Fruit fly (Drosophila melanogaster) whole organism, embryonic: ENCODE results near the gene Lamtor4.
A peak's percentile ranks its signal among the peaks of the same experiment; 100 is the strongest.

Experiments used
- Abd-B ChIP-seq: fragments of 200-800 bp; sonication (Bioruptor generic); optimal IDR thresholded peaks from 2 replicates; lab custom pipeline; 2018; ENCODE audit warnings: missing biosample characterization, mild to moderate bottlenecking, missing genetic modification characterization, moderate library complexity
- Asciz ChIP-seq: fragments of 200-800 bp; sonication (Bioruptor generic); optimal IDR thresholded peaks from 2 replicates; lab custom pipeline; 2017; ENCODE audit warnings: missing biosample characterization, mild to moderate bottlenecking, missing genetic modification characterization, missing genetic modification reagents
- BEAF-32 ChIP-seq: fragments of 200-800 bp; sonication (Bioruptor generic); optimal IDR thresholded peaks from 3 replicates; lab custom pipeline; 2017; ENCODE audit warnings: missing biosample characterization, missing genetic modification characterization, mild to moderate bottlenecking, moderate library complexity, missing genetic modification reagents
- Bdp1 ChIP-seq: fragments of 200-800 bp; sonication (Bioruptor generic); optimal IDR thresholded peaks from 3 replicates; lab custom pipeline; 2016; ENCODE audit warnings: missing biosample characterization, missing genetic modification characterization
- Bteb2 ChIP-seq: fragments of 200-800 bp; sonication (Bioruptor generic); optimal IDR thresholded peaks from 2 replicates; lab custom pipeline; 2016; ENCODE audit warnings: missing biosample characterization, missing genetic modification characterization
- CG11504 ChIP-seq: fragments of 200-800 bp; sonication (Bioruptor generic); optimal IDR thresholded peaks from 3 replicates; lab custom pipeline; 2019; ENCODE audit warnings: missing biosample characterization, mild to moderate bottlenecking, missing genetic modification characterization, moderate library complexity
- CG14710 ChIP-seq: fragments of 200-800 bp; sonication (Bioruptor generic); optimal IDR thresholded peaks from 3 replicates; lab custom pipeline; 2019; ENCODE audit warnings: missing biosample characterization, mild to moderate bottlenecking, missing genetic modification characterization, moderate library complexity
- CG15479 ChIP-seq: fragments of 200-800 bp; sonication (Bioruptor generic); optimal IDR thresholded peaks from 3 replicates; lab custom pipeline; 2019; ENCODE audit warnings: missing biosample characterization, mild to moderate bottlenecking, missing genetic modification characterization, moderate library complexity
- CG15601 ChIP-seq: fragments of 200-800 bp; sonication (Bioruptor generic); optimal IDR thresholded peaks from 3 replicates; lab custom pipeline; 2019; ENCODE audit warnings: missing biosample characterization, mild to moderate bottlenecking, missing genetic modification characterization, moderate library complexity
- CG15696 ChIP-seq: fragments of 200-800 bp; sonication (Bioruptor generic); optimal IDR thresholded peaks from 2 replicates; lab custom pipeline; 2019; ENCODE audit warnings: missing biosample characterization, mild to moderate bottlenecking, missing genetic modification characterization, moderate library complexity
- CG1647 ChIP-seq: fragments of 200-800 bp; sonication (Bioruptor generic); optimal IDR thresholded peaks from 3 replicates; lab custom pipeline; 2016; ENCODE audit warnings: missing biosample characterization, missing genetic modification characterization
- CG16815 ChIP-seq: fragments of 200-800 bp; sonication (Bioruptor generic); optimal IDR thresholded peaks from 3 replicates; lab custom pipeline; 2017; ENCODE audit warnings: missing biosample characterization, mild to moderate bottlenecking, missing genetic modification characterization
- CG17829 ChIP-seq: fragments of 200-800 bp; optimal IDR thresholded peaks from 2 replicates; lab custom pipeline; 2019; ENCODE audit warnings: missing biosample characterization, mild to moderate bottlenecking, missing genetic modification characterization, moderate library complexity
- CG18764 ChIP-seq: fragments of 200-800 bp; sonication (Bioruptor generic); optimal IDR thresholded peaks from 3 replicates; lab custom pipeline; 2016; ENCODE audit warnings: missing biosample characterization, missing genetic modification characterization
- CG2120 ChIP-seq: fragments of 200-800 bp; sonication (Bioruptor generic); optimal IDR thresholded peaks from 3 replicates; lab custom pipeline; 2016; ENCODE audit warnings: missing biosample characterization, missing genetic modification characterization
- CG31388 ChIP-seq: fragments of 200-800 bp; sonication (Bioruptor generic); optimal IDR thresholded peaks from 2 replicates; lab custom pipeline; 2016; ENCODE audit warnings: missing biosample characterization, missing genetic modification characterization
- CG3281 ChIP-seq: fragments of 200-800 bp; sonication (Bioruptor generic); optimal IDR thresholded peaks from 3 replicates; lab custom pipeline; 2017; ENCODE audit warnings: missing biosample characterization, mild to moderate bottlenecking, missing genetic modification characterization
- CG3847 ChIP-seq: fragments of 200-800 bp; sonication (Bioruptor generic); IDR thresholded peaks from 2 replicates; pipeline ENCODE4 v1.3.6; 2022; ENCODE audit warnings: missing biosample characterization, missing genetic modification characterization
- CG4854 ChIP-seq: fragments of 200-800 bp; sonication (Bioruptor generic); optimal IDR thresholded peaks from 2 replicates; lab custom pipeline; 2016; ENCODE audit warnings: missing biosample characterization, missing genetic modification characterization, inconsistent platforms
- CG7987 ChIP-seq: fragments of 200-800 bp; sonication (Bioruptor generic); optimal IDR thresholded peaks from 2 replicates; lab custom pipeline; 2018; ENCODE audit warnings: missing biosample characterization, mild to moderate bottlenecking, missing genetic modification characterization, moderate library complexity
- CG8388 ChIP-seq: fragments of 200-800 bp; sonication (Bioruptor generic); optimal IDR thresholded peaks from 2 replicates; lab custom pipeline; 2019; ENCODE audit warnings: missing biosample characterization, mild to moderate bottlenecking, missing genetic modification characterization, moderate library complexity
- CG9437 ChIP-seq: fragments of 200-800 bp; sonication (Bioruptor generic); optimal IDR thresholded peaks from 2 replicates; lab custom pipeline; 2018; ENCODE audit warnings: missing biosample characterization, mild to moderate bottlenecking, missing genetic modification characterization
- Camta ChIP-seq: fragments of 200-800 bp; sonication (Bioruptor generic); optimal IDR thresholded peaks from 2 replicates; lab custom pipeline; 2016; ENCODE audit warnings: missing biosample characterization, missing genetic modification characterization
- Dad ChIP-seq: fragments of 200-800 bp; sonication (Bioruptor generic); optimal IDR thresholded peaks from 3 replicates; lab custom pipeline; 2016; ENCODE audit warnings: missing biosample characterization, missing genetic modification characterization
- Dp ChIP-seq: fragments of 200-800 bp; sonication (Bioruptor generic); optimal IDR thresholded peaks from 2 replicates; lab custom pipeline; 2018; ENCODE audit warnings: missing biosample characterization, mild to moderate bottlenecking, missing genetic modification characterization, moderate library complexity
- Fer1 ChIP-seq: fragments of 200-800 bp; sonication (Bioruptor generic); optimal IDR thresholded peaks from 2 replicates; lab custom pipeline; 2017; ENCODE audit warnings: missing biosample characterization, mild to moderate bottlenecking, missing genetic modification characterization
- NC2β ChIP-seq: fragments of 200-800 bp; sonication (Bioruptor generic); optimal IDR thresholded peaks from 2 replicates; lab custom pipeline; 2016; ENCODE audit warnings: missing biosample characterization, missing genetic modification characterization
- TFAM ChIP-seq: fragments of 200-800 bp; sonication (Bioruptor generic); optimal IDR thresholded peaks from 2 replicates; lab custom pipeline; 2017; ENCODE audit warnings: missing biosample characterization, missing genetic modification characterization, inconsistent platforms
- Trl ChIP-seq, 3 experiments: fragments of >200 bp in 2 of 3; fragments of 200-800 bp in 1 of 3; sonication (Bioruptor generic) in 1 of 3; optimal IDR thresholded peaks; 2 replicates in 1 of 3; 3 replicates in 2 of 3; lab custom pipeline; 2016 to 2017; ENCODE audit warnings: missing biosample characterization in 1 of 3, missing genetic modification characterization in 1 of 3
- az2 ChIP-seq: fragments of 200-800 bp; sonication (Bioruptor generic); optimal IDR thresholded peaks from 3 replicates; lab custom pipeline; 2016; ENCODE audit warnings: missing biosample characterization, missing genetic modification characterization
- bowl ChIP-seq: fragments of 200-800 bp; sonication (Bioruptor generic); IDR thresholded peaks from 2 replicates; pipeline ENCODE4 v1.3.6; 2022; ENCODE audit warnings: missing biosample characterization, missing genetic modification characterization
- danr ChIP-seq: fragments of 200-800 bp; sonication (Bioruptor generic); IDR thresholded peaks from 2 replicates; pipeline ENCODE4 v1.3.6; 2022; ENCODE audit warnings: missing biosample characterization, missing genetic modification characterization
- gsb-n ChIP-seq: fragments of 200-800 bp; sonication (Bioruptor generic); optimal IDR thresholded peaks from 3 replicates; lab custom pipeline; 2018; ENCODE audit warnings: missing biosample characterization, mild to moderate bottlenecking, missing genetic modification characterization
- jumu ChIP-seq: fragments of 200-800 bp; sonication (Bioruptor generic); optimal IDR thresholded peaks from 3 replicates; lab custom pipeline; 2016; ENCODE audit warnings: missing biosample characterization, missing genetic modification characterization
- kay ChIP-seq: fragments of 200-800 bp; sonication (Bioruptor generic); optimal IDR thresholded peaks from 2 replicates; lab custom pipeline; 2016; ENCODE audit warnings: missing biosample characterization, missing genetic modification characterization
- lab ChIP-seq: fragments of 200-800 bp; sonication (Bioruptor generic); optimal IDR thresholded peaks from 3 replicates; lab custom pipeline; 2017; ENCODE audit warnings: missing biosample characterization, missing genetic modification characterization, mild to moderate bottlenecking, moderate library complexity, missing genetic modification reagents
- lilli ChIP-seq: fragments of 200-800 bp; sonication (Bioruptor generic); optimal IDR thresholded peaks from 3 replicates; lab custom pipeline; 2016; ENCODE audit warnings: missing biosample characterization, missing genetic modification characterization
- nau ChIP-seq: fragments of 200-800 bp; sonication (Bioruptor generic); optimal IDR thresholded peaks from 3 replicates; lab custom pipeline; 2017; ENCODE audit warnings: missing biosample characterization, mild to moderate bottlenecking, missing genetic modification characterization, missing genetic modification reagents
- nom ChIP-seq: fragments of 200-800 bp; sonication (Bioruptor generic); optimal IDR thresholded peaks from 2 replicates; lab custom pipeline; 2017; ENCODE audit warnings: missing biosample characterization, missing genetic modification characterization, mild to moderate bottlenecking, moderate library complexity, missing genetic modification reagents
- onecut ChIP-seq: fragments of 200-800 bp; sonication (Bioruptor generic); IDR thresholded peaks from 2 replicates; pipeline ENCODE4 v1.3.6; 2022; ENCODE audit warnings: missing biosample characterization, missing genetic modification characterization
- scrt ChIP-seq: fragments of 200-800 bp; sonication (Bioruptor generic); optimal IDR thresholded peaks from 2 replicates; lab custom pipeline; 2018; ENCODE audit warnings: missing biosample characterization, mild to moderate bottlenecking, missing genetic modification characterization, moderate library complexity
- sd ChIP-seq: fragments of 200-800 bp; sonication (Bioruptor generic); optimal IDR thresholded peaks from 3 replicates; lab custom pipeline; 2018; ENCODE audit warnings: missing biosample characterization, mild to moderate bottlenecking, missing genetic modification characterization, moderate library complexity
- shn ChIP-seq: fragments of 200-800 bp; sonication (Bioruptor generic); optimal IDR thresholded peaks from 3 replicates; lab custom pipeline; 2016; ENCODE audit warnings: missing biosample characterization, missing genetic modification characterization
- tin ChIP-seq: fragments of 200-800 bp; sonication (Bioruptor generic); optimal IDR thresholded peaks from 3 replicates; lab custom pipeline; 2016; ENCODE audit warnings: missing biosample characterization, missing genetic modification characterization
- toy ChIP-seq: fragments of 200-800 bp; sonication (Bioruptor generic); IDR thresholded peaks from 2 replicates; pipeline ENCODE4 v1.3.6; 2022; ENCODE audit warnings: missing biosample characterization, missing genetic modification characterization
- trem ChIP-seq: fragments of 200-800 bp; optimal IDR thresholded peaks from 3 replicates; lab custom pipeline; 2019; ENCODE audit warnings: missing biosample characterization, mild to moderate bottlenecking, missing genetic modification characterization, moderate library complexity
- tx ChIP-seq: fragments of 200-800 bp; sonication (Bioruptor generic); optimal IDR thresholded peaks from 2 replicates; lab custom pipeline; 2016; ENCODE audit warnings: missing biosample characterization, missing genetic modification characterization
- vfl ChIP-seq: fragments of 200-800 bp; sonication (Bioruptor generic); optimal IDR thresholded peaks from 2 replicates; lab custom pipeline; 2016; ENCODE audit warnings: missing biosample characterization, missing genetic modification characterization
- vnd ChIP-seq: fragments of 200-800 bp; sonication (Bioruptor generic); IDR thresholded peaks from 3 replicates; pipeline ENCODE4 v1.3.6; 2022; ENCODE audit warnings: missing biosample characterization, missing genetic modification characterization; ENCODE audit not compliant: partially characterized antibody
- zen ChIP-seq: fragments of 200-800 bp; sonication (Bioruptor generic); optimal IDR thresholded peaks from 3 replicates; lab custom pipeline; 2018; ENCODE audit warnings: missing biosample characterization, mild to moderate bottlenecking, missing genetic modification characterization, moderate library complexity

The Lamtor4 gene

dm6 chr3L:3898978-3899377 is 2.3 kb downstream of the Lamtor4 start, which contains the start of gene Ccz1 (continued):
- TF ChIP-seq kay (GFP tag; lab: Kevin White, UChicago) (peak; percentile 76), CG3281 (peak; percentile 79), CG31388 (GFP tag; lab: Kevin White, UChicago) (peak; percentile 6), Asciz (GFP tag; lab: Kevin White, UChicago) (peak; percentile 68), CG3847 (no peak), scrt (no peak), lab (GFP tag; lab: Kevin White, UChicago) (peak; percentile 80), gsb-n (peak; percentile 66), CG9437 (peak; percentile 11), NC2β (peak; percentile 86), Fer1 (GFP tag; lab: Kevin White, UChicago) (peak; percentile 54), danr (no peak), CG2120 (GFP tag; lab: Kevin White, UChicago) (peak; percentile 79), Bteb2 (GFP tag; lab: Kevin White, UChicago) (peak; percentile 52), CG16815 (GFP tag; lab: Kevin White, UChicago) (peak; percentile 5), nau (GFP tag; lab: Kevin White, UChicago) (peak; percentile 71), CG15479 (GFP tag; lab: Kevin White, UChicago) (no peak), CG1647 (GFP tag; lab: Kevin White, UChicago) (peak; percentile 65), Trl (optimal IDR thresholded peaks at IDR 0.05; lab: Kevin White, UChicago) (no peak), Trl (GFP tag; optimal IDR thresholded peaks at IDR 0.05; lab: Kevin White, UChicago) (peak; percentile 83), CG8388 (GFP tag; lab: Kevin White, UChicago) (peak; percentile 13), vfl (GFP tag; lab: Kevin White, UChicago) (peak; percentile 50), zen (peak; percentile 29), toy (GFP tag; lab: Robert Waterston, UW) (no peak), Camta (GFP tag; lab: Kevin White, UChicago) (peak; percentile 79), onecut (GFP tag; lab: Robert Waterston, UW) (peak; percentile 57), CG15601 (tag; lab: Kevin White, UChicago) (peak; percentile 76), az2 (GFP tag; lab: Kevin White, UChicago) (peak; percentile 22), lilli (GFP tag; lab: Kevin White, UChicago) (peak; percentile 61), jumu (GFP tag; lab: Kevin White, UChicago) (peak; percentile 61), CG11504 (tag; lab: Kevin White, UChicago) (peak; percentile 54), tx (GFP tag; lab: Kevin White, UChicago) (peak; percentile 76), CG17829 (peak; percentile 58), bowl (GFP tag; lab: Robert Waterston, UW) (no peak), Dad (GFP tag; lab: Kevin White, UChicago) (peak; percentile 51), CG15696 (tag; lab: Kevin White, UChicago) (peak; percentile 87), BEAF-32 (peak; percentile 28), Bdp1 (GFP tag; lab: Kevin White, UChicago) (peak; percentile 75), Abd-B (GFP tag; lab: Kevin White, UChicago) (peak; percentile 9), CG4854 (GFP tag; lab: Kevin White, UChicago) (peak; percentile 70), CG14710 (tag; lab: Kevin White, UChicago) (peak; percentile 65), CG7987 (GFP tag; lab: Kevin White, UChicago) (peak; percentile 79), vnd (GFP tag; lab: Robert Waterston, UW) (no peak), tin (GFP tag; lab: Kevin White, UChicago) (peak; percentile 21), CG18764 (peak; percentile 67), TFAM (GFP tag; lab: Kevin White, UChicago) (peak; percentile 9), shn (GFP tag; lab: Kevin White, UChicago) (peak; percentile 66), nom (GFP tag; lab: Kevin White, UChicago) (peak; percentile 36), trem (tag; lab: Kevin White, UChicago) (peak; percentile 58), sd (tag; lab: Kevin White, UChicago) (peak; percentile 57), Dp (GFP tag; lab: Kevin White, UChicago) (peak; percentile 41)
